Worm (Caenorhabditis elegans) whole organism, L2 larva: ENCODE measurements around the gene F53B1.3.

Experiments
- C34F6.9 ChIP-seq: fragments of 150-350 bp; optimal IDR thresholded peaks from 2 replicates; lab custom pipeline; 2014; ENCODE audit warnings: missing biosample characterization, missing genetic modification characterization
- Y55F3AM.14 ChIP-seq: fragments of 200-800 bp; sonication (Bioruptor generic); optimal IDR thresholded peaks from 2 replicates; lab custom pipeline; 2018; ENCODE audit warnings: mild to moderate bottlenecking, missing genetic modification characterization, missing compliant biosample characterization
- aly-2 ChIP-seq: fragments of 150-350 bp; optimal IDR thresholded peaks from 2 replicates; lab custom pipeline; 2014; ENCODE audit warnings: missing biosample characterization, missing genetic modification characterization
- ama-1 ChIP-seq: fragments of 150-350 bp; optimal IDR thresholded peaks from 2 replicates; lab custom pipeline; 2018; ENCODE audit warnings: inconsistent platforms
- ceh-16 ChIP-seq: fragments of 150-350 bp; optimal IDR thresholded peaks from 2 replicates; lab custom pipeline; 2014; ENCODE audit warnings: missing biosample characterization, missing genetic modification characterization
- egl-27 ChIP-seq: sonication (generic microtip); optimal IDR thresholded peaks from 3 replicates; lab custom pipeline; 2017; ENCODE audit warnings: missing biosample characterization, missing genetic modification reagents, missing genetic modification characterization
- lin-11 ChIP-seq: fragments of 150-350 bp; sonication (generic microtip); optimal IDR thresholded peaks from 2 replicates; lab custom pipeline; 2014; ENCODE audit warnings: missing biosample characterization, missing genetic modification characterization, inconsistent platforms, mixed read lengths
- lin-13 ChIP-seq: fragments of 150-350 bp; optimal IDR thresholded peaks from 2 replicates; lab custom pipeline; 2014; ENCODE audit warnings: missing biosample characterization, missing genetic modification reagents, missing genetic modification characterization
- lin-39 ChIP-seq: fragments of 150-350 bp; optimal IDR thresholded peaks from 2 replicates; lab custom pipeline; 2014; ENCODE audit warnings: missing biosample characterization, missing genetic modification reagents, missing genetic modification characterization
- mdl-1 ChIP-seq, 2 experiments: fragments of 150-350 bp in 1 of 2; sonication (generic microtip) in 1 of 2; optimal IDR thresholded peaks; 2 replicates each; lab custom pipeline; 2017; ENCODE audit warnings: missing biosample characterization in 2 of 2, missing genetic modification characterization in 2 of 2
- nhr-21 ChIP-seq: fragments of 150-350 bp; optimal IDR thresholded peaks from 2 replicates; lab custom pipeline; 2014; ENCODE audit warnings: missing biosample characterization, missing genetic modification characterization
- sma-9 ChIP-seq, 2 experiments: fragments of 150-350 bp in 1 of 2; sonication (generic microtip) in 1 of 2; optimal IDR thresholded peaks; 2 replicates each; lab custom pipeline; 2014 to 2016; ENCODE audit warnings: missing genetic modification characterization in 2 of 2, mild to moderate bottlenecking in 1 of 2, missing biosample characterization in 1 of 2, missing compliant biosample characterization in 1 of 2, missing genetic modification reagents in 1 of 2, moderate library complexity in 1 of 2
- unc-62 ChIP-seq: fragments of 150-350 bp; optimal IDR thresholded peaks from 2 replicates; lab custom pipeline; 2014; ENCODE audit warnings: missing biosample characterization, missing genetic modification reagents, missing genetic modification characterization
- ztf-11 ChIP-seq: sonication (generic microtip); optimal IDR thresholded peaks from 2 replicates; lab custom pipeline; 2017; ENCODE audit warnings: missing biosample characterization, missing genetic modification characterization

ce11 chrX:2084988-2085387 lies 20.4 kb upstream of the F53B1.3 start, which contains the start of gene F49H12.2:
- TF ChIP-seq egl-27 (no peak), lin-11 (tag; lab: Kevin White, UChicago) (no peak), lin-39 (no peak), lin-13 (GFP tag; lab: Kevin White, UChicago) (no peak), mdl-1 (tag; optimal IDR thresholded peaks at IDR 0.05; lab: Kevin White, UChicago) (no peak), aly-2 (tag; lab: Kevin White, UChicago) (no peak), ceh-16 (tag; lab: Kevin White, UChicago) (no peak), ztf-11 (no peak), sma-9 (GFP tag; optimal IDR thresholded peaks at IDR 0.05; lab: Kevin White, UChicago) (no peak), sma-9 (tag; optimal IDR thresholded peaks at IDR 0.05; lab: Kevin White, UChicago) (no peak), ama-1 (no peak), unc-62 (GFP tag; lab: Kevin White, UChicago) (no peak), nhr-21 (tag; lab: Kevin White, UChicago) (no peak), Y55F3AM.14 (no peak), C34F6.9 (no peak)
